Fruit fly (Drosophila melanogaster) whole organism, embryonic: ENCODE measurements around the gene dlp.

ENCODE experiments used
- CG11696 ChIP-seq: fragments of 200-800 bp; sonication (Bioruptor generic); IDR thresholded peaks from 2 replicates; pipeline ENCODE4 v1.3.6; 2022; ENCODE audit warnings: missing biosample characterization, missing genetic modification characterization
- CG12071 ChIP-seq: fragments of 200-800 bp; sonication (Bioruptor generic); optimal IDR thresholded peaks from 3 replicates; lab custom pipeline; 2018; ENCODE audit warnings: missing biosample characterization, mild to moderate bottlenecking, missing genetic modification characterization
- CG12155 ChIP-seq: fragments of 200-800 bp; sonication (Bioruptor generic); optimal IDR thresholded peaks from 3 replicates; lab custom pipeline; 2016; ENCODE audit warnings: missing biosample characterization, missing genetic modification characterization
- CG13296 ChIP-seq: fragments of 200-800 bp; sonication (Bioruptor generic); optimal IDR thresholded peaks from 3 replicates; lab custom pipeline; 2018; ENCODE audit warnings: missing biosample characterization, mild to moderate bottlenecking, missing genetic modification characterization
- CG14710 ChIP-seq: fragments of 200-800 bp; sonication (Bioruptor generic); optimal IDR thresholded peaks from 3 replicates; lab custom pipeline; 2019; ENCODE audit warnings: missing biosample characterization, mild to moderate bottlenecking, missing genetic modification characterization, moderate library complexity
- CG15514 ChIP-seq: fragments of 200-800 bp; sonication (Bioruptor generic); optimal IDR thresholded peaks from 3 replicates; lab custom pipeline; 2017; ENCODE audit warnings: missing biosample characterization, missing genetic modification characterization, mild to moderate bottlenecking, moderate library complexity, missing genetic modification reagents
- CG15696 ChIP-seq: fragments of 200-800 bp; sonication (Bioruptor generic); optimal IDR thresholded peaks from 2 replicates; lab custom pipeline; 2019; ENCODE audit warnings: missing biosample characterization, mild to moderate bottlenecking, missing genetic modification characterization, moderate library complexity
- CG1647 ChIP-seq: fragments of 200-800 bp; sonication (Bioruptor generic); optimal IDR thresholded peaks from 3 replicates; lab custom pipeline; 2016; ENCODE audit warnings: missing biosample characterization, missing genetic modification characterization
- CG17829 ChIP-seq: fragments of 200-800 bp; optimal IDR thresholded peaks from 2 replicates; lab custom pipeline; 2019; ENCODE audit warnings: missing biosample characterization, mild to moderate bottlenecking, missing genetic modification characterization, moderate library complexity
- CG18011 ChIP-seq: fragments of 200-800 bp; sonication (Bioruptor generic); optimal IDR thresholded peaks from 2 replicates; lab custom pipeline; 2017; ENCODE audit warnings: missing biosample characterization, missing genetic modification characterization, mild to moderate bottlenecking, moderate library complexity, missing genotype
- CG1832 ChIP-seq: fragments of 200-800 bp; sonication (Bioruptor generic); optimal IDR thresholded peaks from 2 replicates; lab custom pipeline; 2017; ENCODE audit warnings: missing biosample characterization, mild to moderate bottlenecking, missing genetic modification characterization, inconsistent platforms
- CG3407 ChIP-seq: fragments of 200-800 bp; sonication (Bioruptor generic); optimal IDR thresholded peaks from 2 replicates; lab custom pipeline; 2018; ENCODE audit warnings: missing biosample characterization, mild to moderate bottlenecking, missing genetic modification characterization
- CG4404 ChIP-seq: fragments of 200-800 bp; sonication (Bioruptor generic); IDR thresholded peaks from 2 replicates; pipeline ENCODE4 v1.3.6; 2022; ENCODE audit warnings: missing biosample characterization, missing genetic modification characterization
- CG4707 ChIP-seq: fragments of 200-800 bp; sonication (Bioruptor generic); optimal IDR thresholded peaks from 2 replicates; lab custom pipeline; 2018; ENCODE audit warnings: missing biosample characterization, mild to moderate bottlenecking, missing genetic modification characterization, moderate library complexity
- CG6254 ChIP-seq: fragments of 200-800 bp; sonication (Bioruptor generic); optimal IDR thresholded peaks from 3 replicates; lab custom pipeline; 2017; ENCODE audit warnings: mild to moderate bottlenecking, missing biosample characterization, missing genetic modification reagents, missing genetic modification characterization
- CG7786 ChIP-seq: fragments of 200-800 bp; sonication (Bioruptor generic); optimal IDR thresholded peaks from 2 replicates; lab custom pipeline; 2016; ENCODE audit warnings: missing biosample characterization, missing genetic modification characterization
- CG7963 ChIP-seq: fragments of 200-800 bp; sonication (Bioruptor generic); IDR thresholded peaks from 3 replicates; pipeline ENCODE4 v1.3.6; 2022; ENCODE audit warnings: missing biosample characterization, missing genetic modification characterization; ENCODE audit not compliant: partially characterized antibody
- CG9727 ChIP-seq: fragments of 200-800 bp; sonication (Bioruptor generic); optimal IDR thresholded peaks from 3 replicates; lab custom pipeline; 2017; ENCODE audit warnings: missing biosample characterization, mild to moderate bottlenecking, missing genetic modification characterization
- Dad ChIP-seq: fragments of 200-800 bp; sonication (Bioruptor generic); optimal IDR thresholded peaks from 3 replicates; lab custom pipeline; 2016; ENCODE audit warnings: missing biosample characterization, missing genetic modification characterization
- Doc3 ChIP-seq: fragments of 200-800 bp; sonication (Bioruptor generic); IDR thresholded peaks from 3 replicates; pipeline ENCODE4 v1.3.6; 2022; ENCODE audit warnings: missing biosample characterization, missing genetic modification characterization; ENCODE audit not compliant: partially characterized antibody
- ERR ChIP-seq: fragments of 200-800 bp; sonication (Bioruptor generic); optimal IDR thresholded peaks from 2 replicates; lab custom pipeline; 2016; ENCODE audit warnings: missing biosample characterization, missing genetic modification characterization
- Hey ChIP-seq: fragments of 200-800 bp; sonication (Bioruptor generic); optimal IDR thresholded peaks from 3 replicates; lab custom pipeline; 2018; ENCODE audit warnings: missing biosample characterization, mild to moderate bottlenecking, missing genetic modification characterization
- HmgD ChIP-seq: fragments of 200-800 bp; sonication (Bioruptor generic); optimal IDR thresholded peaks from 3 replicates; lab custom pipeline; 2016; ENCODE audit warnings: missing biosample characterization, missing genetic modification characterization
- Mes4 ChIP-seq: fragments of 200-800 bp; sonication (Bioruptor generic); optimal IDR thresholded peaks from 2 replicates; lab custom pipeline; 2016; ENCODE audit warnings: missing biosample characterization, missing genetic modification characterization
- NC2α ChIP-seq: fragments of 200-800 bp; sonication (Bioruptor generic); optimal IDR thresholded peaks from 2 replicates; lab custom pipeline; 2016; ENCODE audit warnings: missing biosample characterization, missing genetic modification characterization
- Oaz ChIP-seq: fragments of 200-800 bp; sonication (Bioruptor generic); IDR thresholded peaks from 2 replicates; pipeline ENCODE4 v1.3.6; 2022; ENCODE audit warnings: missing biosample characterization, missing genetic modification characterization
- Opbp ChIP-seq: fragments of 200-800 bp; sonication (Bioruptor generic); IDR thresholded peaks from 3 replicates; pipeline ENCODE4 v1.3.6; 2022; ENCODE audit warnings: missing biosample characterization, missing genetic modification characterization; ENCODE audit not compliant: partially characterized antibody
- Tbp ChIP-seq: fragments of >200 bp; optimal IDR thresholded peaks from 2 replicates; lab custom pipeline; 2018; ENCODE audit warnings: missing biosample characterization, missing genetic modification characterization
- Usf ChIP-seq: fragments of 200-800 bp; sonication (Bioruptor generic); optimal IDR thresholded peaks from 2 replicates; lab custom pipeline; 2017; ENCODE audit warnings: missing genotype, missing biosample characterization, missing genetic modification characterization
- amos ChIP-seq: fragments of 200-800 bp; sonication (Bioruptor generic); IDR thresholded peaks from 2 replicates; pipeline ENCODE4 v1.3.6; 2022; ENCODE audit warnings: missing biosample characterization, missing genetic modification characterization; ENCODE audit not compliant: partially characterized antibody
- crc ChIP-seq: fragments of 200-800 bp; sonication (Bioruptor generic); optimal IDR thresholded peaks from 2 replicates; lab custom pipeline; 2016; ENCODE audit warnings: missing biosample characterization, missing genetic modification characterization
- cwo ChIP-seq: fragments of 200-800 bp; sonication (Bioruptor generic); optimal IDR thresholded peaks from 3 replicates; lab custom pipeline; 2017; ENCODE audit warnings: missing biosample characterization, missing genetic modification characterization, mild to moderate bottlenecking, moderate library complexity, missing genetic modification reagents
- h ChIP-seq: fragments of >200 bp; optimal IDR thresholded peaks from 2 replicates; lab custom pipeline; 2017
- hth ChIP-seq: fragments of >200 bp; optimal IDR thresholded peaks from 2 replicates; lab custom pipeline; 2017; ENCODE audit warnings: inconsistent platforms
- insv ChIP-seq, 2 experiments: fragments of 200-800 bp; sonication (Bioruptor generic); optimal IDR thresholded peaks; 3 replicates each; lab custom pipeline; 2016 to 2018; ENCODE audit warnings: missing biosample characterization in 2 of 2, missing genetic modification characterization in 2 of 2
- luna ChIP-seq: fragments of 200-800 bp; sonication (Bioruptor generic); optimal IDR thresholded peaks from 2 replicates; lab custom pipeline; 2016; ENCODE audit warnings: missing biosample characterization, missing genetic modification characterization
- mirr ChIP-seq: fragments of 200-800 bp; sonication (Bioruptor generic); optimal IDR thresholded peaks from 3 replicates; lab custom pipeline; 2018; ENCODE audit warnings: missing biosample characterization, mild to moderate bottlenecking, missing genetic modification characterization
- repo ChIP-seq: fragments of 200-800 bp; sonication (Bioruptor generic); optimal IDR thresholded peaks from 2 replicates; lab custom pipeline; 2016; ENCODE audit warnings: missing biosample characterization, missing genetic modification characterization
- row ChIP-seq: fragments of 200-800 bp; sonication (Bioruptor generic); IDR thresholded peaks from 3 replicates; pipeline ENCODE4 v1.3.6; 2022; ENCODE audit warnings: missing biosample characterization, missing genetic modification characterization
- run ChIP-seq: fragments of 200-800 bp; sonication (Bioruptor generic); optimal IDR thresholded peaks from 3 replicates; lab custom pipeline; 2018; ENCODE audit warnings: missing biosample characterization, mild to moderate bottlenecking, missing genetic modification characterization
- salm ChIP-seq: fragments of 200-800 bp; sonication (Bioruptor generic); optimal IDR thresholded peaks from 2 replicates; lab custom pipeline; 2018; ENCODE audit warnings: missing biosample characterization, mild to moderate bottlenecking, missing genetic modification characterization
- schlank ChIP-seq: fragments of 200-800 bp; sonication (Bioruptor generic); optimal IDR thresholded peaks from 2 replicates; lab custom pipeline; 2018; ENCODE audit warnings: missing biosample characterization, mild to moderate bottlenecking, missing genetic modification characterization
- sisA ChIP-seq: fragments of 200-800 bp; sonication (Bioruptor generic); IDR thresholded peaks from 2 replicates; pipeline ENCODE4 v1.3.6; 2022; ENCODE audit warnings: missing biosample characterization, missing genetic modification characterization
- slp2 ChIP-seq: fragments of 200-800 bp; sonication (Bioruptor generic); optimal IDR thresholded peaks from 2 replicates; lab custom pipeline; 2016; ENCODE audit warnings: missing biosample characterization, missing genetic modification characterization
- sob ChIP-seq: fragments of 200-800 bp; sonication (Bioruptor generic); IDR thresholded peaks from 2 replicates; pipeline ENCODE4 v1.3.6; 2022; ENCODE audit warnings: missing biosample characterization, missing genetic modification characterization
- sqz ChIP-seq: fragments of 200-800 bp; sonication (Bioruptor generic); optimal IDR thresholded peaks from 3 replicates; lab custom pipeline; 2018; ENCODE audit warnings: missing biosample characterization, mild to moderate bottlenecking, missing genetic modification characterization
- tap ChIP-seq: fragments of 200-800 bp; optimal IDR thresholded peaks from 3 replicates; lab custom pipeline; 2019; ENCODE audit warnings: missing biosample characterization, mild to moderate bottlenecking, missing genetic modification characterization, moderate library complexity
- tll ChIP-seq, 2 experiments: fragments of 200-800 bp in 1 of 2; fragments of >200 bp in 1 of 2; sonication (Bioruptor generic) in 1 of 2; optimal IDR thresholded peaks; 2 replicates each; lab custom pipeline; 2017 to 2019; ENCODE audit warnings: missing biosample characterization in 2 of 2, missing genetic modification characterization in 2 of 2, mild to moderate bottlenecking in 1 of 2, moderate library complexity in 1 of 2
- unpg ChIP-seq: fragments of 200-800 bp; sonication (Bioruptor generic); optimal IDR thresholded peaks from 3 replicates; lab custom pipeline; 2018; ENCODE audit warnings: missing biosample characterization, mild to moderate bottlenecking, missing genetic modification characterization, moderate library complexity
- usp ChIP-seq: fragments of >200 bp; optimal IDR thresholded peaks from 2 replicates; lab custom pipeline; 2017; ENCODE audit warnings: missing biosample characterization, missing genetic modification characterization
- zen2 ChIP-seq: fragments of 200-800 bp; sonication (Bioruptor generic); IDR thresholded peaks from 3 replicates; pipeline ENCODE4 v1.3.6; 2022; ENCODE audit warnings: missing biosample characterization, missing genetic modification characterization; ENCODE audit not compliant: partially characterized antibody

Gene dlp

dm6 chr3L:14652554-14652953, 20.2 kb downstream of the dlp start (continued):
- no peak for TF ChIP-seq CG12071
- no peak for TF ChIP-seq h (lab: Kevin White, UChicago)
- peak; percentile 68 for TF ChIP-seq Mes4 (GFP tag; lab: Kevin White, UChicago)
- TF ChIP-seq ERR (GFP tag; lab: Kevin White, UChicago) = peak; percentile 48
- TF ChIP-seq usp = no peak
- TF ChIP-seq CG15514 (GFP tag; lab: Kevin White, UChicago) = peak; percentile 15
- TF ChIP-seq salm (tag; lab: Kevin White, UChicago) = peak; percentile 66
- TF ChIP-seq CG11696 (GFP tag; lab: Robert Waterston, UW) = 0 out of 2 replicates have a peak, but pooled peaks have one; percentile 35
- peak; percentile 57 for TF ChIP-seq CG7786 (GFP tag; lab: Kevin White, UChicago)
- TF ChIP-seq slp2 (GFP tag; lab: Kevin White, UChicago) = peak; percentile 59
- TF ChIP-seq CG4707 (GFP tag; lab: Kevin White, UChicago) = peak; percentile 68
- TF ChIP-seq Dad = peak; percentile 38
- TF ChIP-seq CG9727 (GFP tag; lab: Kevin White, UChicago) = peak; percentile 56
- TF ChIP-seq CG12155 = peak; percentile 67
- TF ChIP-seq repo = peak; percentile 46
- TF ChIP-seq CG6254 (GFP tag; lab: Kevin White, UChicago) = peak; percentile 89
- TF ChIP-seq tll (GFP tag; optimal IDR thresholded peaks at IDR 0.05; lab: Kevin White, UChicago) = no peak
- no peak for TF ChIP-seq CG13296 (GFP tag; lab: Kevin White, UChicago)
- TF ChIP-seq CG17829 (tag; lab: Kevin White, UChicago) = peak; percentile 92
- peak; percentile 80 for TF ChIP-seq tap (tag; lab: Kevin White, UChicago)
- peak; percentile 94 for TF ChIP-seq CG14710 (tag; lab: Kevin White, UChicago)
- no peak for TF ChIP-seq CG1832 (GFP tag; lab: Kevin White, UChicago)
- peak; percentile 34 for TF ChIP-seq CG1647 (GFP tag; lab: Kevin White, UChicago)
- no peak for TF ChIP-seq CG18011 (GFP tag; lab: Kevin White, UChicago)
- TF ChIP-seq schlank = no peak
- peak; percentile 47 for TF ChIP-seq sqz (GFP tag; lab: Kevin White, UChicago)
- no peak for TF ChIP-seq luna
- TF ChIP-seq insv (GFP tag; optimal IDR thresholded peaks at IDR 0.05; lab: Kevin White, UChicago) = no peak
- no peak for TF ChIP-seq zen2 (GFP tag; lab: Robert Waterston, UW)
- TF ChIP-seq hth (lab: Kevin White, UChicago) = no peak
- TF ChIP-seq Opbp (GFP tag; lab: Robert Waterston, UW) = no peak
- TF ChIP-seq sob (GFP tag; lab: Robert Waterston, UW) = peak; percentile 66
- no peak for TF ChIP-seq amos (GFP tag; lab: Robert Waterston, UW)
- no peak for TF ChIP-seq Doc3 (GFP tag; lab: Robert Waterston, UW)
- TF ChIP-seq Oaz (GFP tag; lab: Robert Waterston, UW) = no peak
- peak; percentile 82 for TF ChIP-seq sisA (GFP tag; lab: Robert Waterston, UW)
- peak; percentile 68 for TF ChIP-seq NC2α (GFP tag; lab: Kevin White, UChicago)
- TF ChIP-seq HmgD (GFP tag; lab: Kevin White, UChicago) = no peak
- peak; percentile 41 for TF ChIP-seq crc
- peak; percentile 84 for TF ChIP-seq unpg (GFP tag; lab: Kevin White, UChicago)
- TF ChIP-seq CG15696 = peak; percentile 53
- TF ChIP-seq mirr = no peak
- peak; percentile 49 for TF ChIP-seq cwo (GFP tag; lab: Kevin White, UChicago)
- no peak for TF ChIP-seq Tbp
- TF ChIP-seq run (tag; lab: Kevin White, UChicago) = peak; percentile 58
- no peak for TF ChIP-seq Hey (tag; lab: Kevin White, UChicago)
- peak; percentile 68 for TF ChIP-seq CG3407 (GFP tag; lab: Kevin White, UChicago)
- TF ChIP-seq CG7963 = no peak
- peak; percentile 30 for TF ChIP-seq Usf (GFP tag; lab: Kevin White, UChicago)
- peak; percentile 54 for TF ChIP-seq CG4404 (GFP tag; lab: Robert Waterston, UW)
- peak; percentile 77 for TF ChIP-seq row
